Worm (Caenorhabditis elegans): Measurements from ENCODE around the gene srh-59.

The srh-59 gene

DNA sequence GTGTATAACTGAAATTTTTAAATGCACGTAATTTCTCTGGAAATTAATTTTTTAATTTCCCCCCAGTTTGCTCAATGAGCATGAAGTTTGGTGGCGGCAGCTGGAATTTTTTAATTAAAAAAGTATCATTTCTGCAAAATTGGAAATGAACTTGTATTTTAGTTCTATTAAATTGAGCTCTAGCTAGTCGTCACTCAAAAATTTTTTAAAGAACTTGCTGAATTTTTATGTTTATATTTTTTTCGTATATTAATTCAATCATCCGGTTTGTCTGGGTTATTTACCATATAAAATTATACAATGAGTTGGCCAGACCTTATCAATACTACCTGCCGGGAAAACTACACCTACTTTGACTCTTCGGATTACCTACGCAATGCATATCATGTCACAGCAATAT lies at the start of gene srh-59:
Gene srh-59 (plus strand): TSS at position 301 of the 400 bp plus-strand sequence.
- TF ChIP-seq hmg-4 (GFP tag; optimal IDR thresholded peaks at IDR 0.05) (no peak), scrt-1 (GFP tag; IDR thresholded peaks at IDR 0.05) (no peak), aly-1 (tag; optimal IDR thresholded peaks at IDR 0.05) (no peak), hnd-1 (tag; optimal IDR thresholded peaks at IDR 0.05) (no peak), tbx-37 (GFP tag; conservative IDR thresholded peaks at IDR 0.05) (no peak), ceh-36 (tag; optimal IDR thresholded peaks at IDR 0.05) (no peak), hmbx-1 (tag; optimal IDR thresholded peaks at IDR 0.05) (no peak), flt-1 (GFP tag; IDR thresholded peaks at IDR 0.05) (no peak), ama-1 (optimal IDR thresholded peaks at IDR 0.05) (no peak), ets-7 (tag; optimal IDR thresholded peaks at IDR 0.05) (no peak), ceh-13 (GFP tag; optimal IDR thresholded peaks at IDR 0.05) (no peak)

DNA sequence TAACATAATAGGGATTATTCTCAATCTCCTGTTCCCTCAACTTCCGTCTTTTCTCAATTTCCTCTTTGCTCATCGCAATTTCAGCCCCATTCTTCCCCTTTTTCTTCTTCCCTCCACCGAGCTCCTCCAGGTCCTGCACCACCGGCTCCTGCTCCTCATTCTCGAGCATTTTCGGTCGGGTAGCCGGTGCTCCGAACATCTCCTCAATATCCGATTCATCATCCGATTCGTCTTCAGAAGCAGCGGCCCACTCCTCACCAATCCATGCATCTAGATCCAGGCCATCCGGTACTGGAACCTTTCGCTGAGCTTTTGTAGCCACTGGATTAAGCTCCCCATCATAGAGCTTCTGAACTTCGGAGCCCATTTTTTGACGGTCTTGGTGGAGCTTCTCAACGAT lies 41.7 kb upstream of the srh-59 start:
- no peak for TF ChIP-seq ceh-13 (GFP tag; optimal IDR thresholded peaks at IDR 0.05)
- no peak for TF ChIP-seq B0310.2 (tag; optimal IDR thresholded peaks at IDR 0.05)
- no peak for TF ChIP-seq sea-1 (GFP tag; conservative IDR thresholded peaks at IDR 0.05)
- TF ChIP-seq scrt-1 (GFP tag; IDR thresholded peaks at IDR 0.05): no peak
- TF ChIP-seq tbx-11 (GFP tag; IDR thresholded peaks at IDR 0.05): no peak
- TF ChIP-seq tra-4 (tag; optimal IDR thresholded peaks at IDR 0.05): no peak
- no peak for TF ChIP-seq ama-1 (optimal IDR thresholded peaks at IDR 0.05)
- no peak for TF ChIP-seq hmg-4 (GFP tag; optimal IDR thresholded peaks at IDR 0.05)

DNA sequence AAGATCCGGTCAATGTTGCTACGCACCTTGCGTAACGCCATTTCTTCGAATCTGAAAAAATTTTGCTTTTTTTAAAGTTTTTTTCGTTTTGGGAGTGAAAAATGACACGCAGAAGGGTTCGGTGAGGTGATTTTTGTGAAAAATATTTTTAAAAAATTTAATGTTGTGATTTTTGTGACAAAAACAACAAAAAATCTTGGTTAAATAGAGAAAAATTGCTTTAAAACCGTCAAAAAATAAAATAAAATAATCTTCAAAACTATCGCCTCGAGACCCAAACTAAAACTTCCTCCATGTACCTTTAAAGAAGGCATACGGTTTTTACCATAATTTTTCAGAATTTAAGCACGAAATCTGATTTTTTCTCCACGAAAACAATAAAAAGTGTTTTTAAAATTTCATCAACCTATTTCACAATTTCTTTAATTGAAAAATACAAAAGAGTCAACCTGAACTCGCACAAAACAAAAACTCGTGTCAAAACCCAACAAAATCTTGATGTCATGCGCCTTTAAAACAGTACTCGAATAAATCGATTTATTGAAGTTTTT lies 35.4 kb upstream of the srh-59 start, which contains the start of gene apd-3:
Gene apd-3 (minus strand): TSS at position 51 of the 551 bp plus-strand sequence.
- TF ChIP-seq aly-1 (tag; optimal IDR thresholded peaks at IDR 0.05) (no peak), B0310.2 (tag; optimal IDR thresholded peaks at IDR 0.05) (no peak)

DNA sequence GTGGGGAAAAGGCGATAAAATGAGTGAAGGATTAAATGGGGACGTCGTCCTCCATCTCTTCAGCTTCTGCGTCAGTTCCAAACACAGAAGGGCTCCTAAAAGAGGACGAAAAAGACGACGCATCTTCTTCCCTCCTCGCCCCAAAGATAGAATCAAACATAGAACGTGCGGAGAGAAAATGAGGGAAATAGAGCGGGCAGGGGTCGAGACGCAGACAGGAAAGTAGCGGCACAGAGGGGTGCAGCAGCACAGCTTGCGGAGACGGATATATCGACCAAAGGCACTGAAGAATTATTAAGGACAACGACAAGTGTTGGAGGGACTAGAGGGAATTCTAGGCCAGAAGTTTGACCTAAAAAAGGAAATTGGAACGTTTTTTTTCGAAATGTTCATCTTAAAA lies 34.6 kb upstream of the srh-59 start:
- TF ChIP-seq ceh-13 (GFP tag; optimal IDR thresholded peaks at IDR 0.05) (no peak), tbx-11 (GFP tag; IDR thresholded peaks at IDR 0.05) (no peak), ceh-36 (tag; optimal IDR thresholded peaks at IDR 0.05) (no peak), ets-7 (tag; optimal IDR thresholded peaks at IDR 0.05) (no peak), tbx-37 (GFP tag; conservative IDR thresholded peaks at IDR 0.05) (0 out of 2 replicates have a peak, but pooled peaks have one; percentile 6), F13C5.2 (tag; optimal IDR thresholded peaks at IDR 0.05) (no peak), hnd-1 (tag; optimal IDR thresholded peaks at IDR 0.05) (no peak), hmg-4 (GFP tag; optimal IDR thresholded peaks at IDR 0.05) (peak; percentile 54)

DNA sequence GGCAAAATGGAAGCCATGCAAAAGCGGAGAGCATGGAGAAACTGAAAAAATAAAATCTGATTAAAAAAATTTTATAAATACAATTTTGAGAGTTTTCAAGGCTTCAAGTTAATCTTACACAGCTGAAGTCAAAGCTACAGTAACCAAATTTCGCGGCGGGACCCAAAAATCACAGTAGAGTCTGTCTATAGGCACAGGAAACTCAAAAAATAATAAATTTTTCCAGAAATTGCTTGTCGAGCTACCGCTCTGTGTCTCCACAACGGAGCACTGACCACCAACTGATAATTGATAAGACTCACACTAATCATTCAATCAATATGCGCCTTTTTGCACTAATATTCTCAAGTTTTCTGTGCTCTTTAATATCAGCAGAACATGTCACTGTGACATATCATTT lies 31.5 kb upstream of the srh-59 start, which contains the start of gene W10G11.19:
Gene W10G11.19 (plus strand): TSS at position 301 of the 400 bp plus-strand sequence.
- TF ChIP-seq ceh-36 (tag; optimal IDR thresholded peaks at IDR 0.05) (no peak), scrt-1 (GFP tag; IDR thresholded peaks at IDR 0.05) (no peak), ceh-13 (GFP tag; optimal IDR thresholded peaks at IDR 0.05) (no peak), ama-1 (optimal IDR thresholded peaks at IDR 0.05) (no peak), pes-1 (GFP tag; IDR thresholded peaks at IDR 0.05) (no peak)

DNA sequence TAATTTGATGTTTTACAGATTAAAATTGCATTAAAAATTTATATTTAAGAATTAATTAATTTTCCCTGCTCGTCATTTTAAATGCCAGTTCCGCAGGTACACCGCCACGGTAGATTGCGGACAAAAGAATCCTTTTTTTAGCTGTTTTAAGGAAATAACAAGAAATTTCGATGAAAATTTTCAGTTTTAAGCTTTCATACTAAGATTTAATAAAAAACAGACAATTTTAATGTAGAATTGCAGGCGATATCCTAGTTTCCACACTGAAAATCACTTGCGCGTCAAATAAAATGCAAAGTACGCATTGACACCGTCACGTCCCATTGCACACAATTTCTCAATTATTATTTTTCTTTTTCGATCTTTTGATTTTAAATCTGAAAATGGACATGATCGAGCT lies 28.4 kb upstream of the srh-59 start, which contains the start of gene dnc-3:
Gene dnc-3 (plus strand): TSS at position 272 of the 400 bp plus-strand sequence.
- TF ChIP-seq ama-1 (optimal IDR thresholded peaks at IDR 0.05) (no peak), F13C5.2 (tag; optimal IDR thresholded peaks at IDR 0.05) (peak; percentile 40)

DNA sequence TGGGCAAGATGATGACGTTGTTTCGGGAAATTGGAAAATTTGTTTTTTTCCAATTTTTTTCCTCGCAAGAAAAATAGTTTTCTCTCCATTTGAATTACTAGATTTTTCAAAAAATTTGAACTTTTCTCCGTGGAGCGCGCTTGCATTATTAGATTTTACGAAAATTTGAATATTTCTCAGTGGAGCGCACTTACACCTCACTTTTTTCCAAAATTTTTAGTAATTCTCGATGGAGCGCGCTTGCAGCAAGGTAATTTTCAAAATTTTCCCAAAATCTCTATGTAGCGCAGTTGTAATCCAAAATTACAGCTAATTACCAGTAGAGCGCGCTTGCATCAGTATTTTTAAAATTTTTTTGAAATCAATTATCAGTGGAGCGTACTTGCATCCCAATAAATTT lies 27.2 kb upstream of the srh-59 start:
- TF ChIP-seq tbx-37 (GFP tag; conservative IDR thresholded peaks at IDR 0.05) (no peak), B0310.2 (tag; optimal IDR thresholded peaks at IDR 0.05) (no peak)

DNA sequence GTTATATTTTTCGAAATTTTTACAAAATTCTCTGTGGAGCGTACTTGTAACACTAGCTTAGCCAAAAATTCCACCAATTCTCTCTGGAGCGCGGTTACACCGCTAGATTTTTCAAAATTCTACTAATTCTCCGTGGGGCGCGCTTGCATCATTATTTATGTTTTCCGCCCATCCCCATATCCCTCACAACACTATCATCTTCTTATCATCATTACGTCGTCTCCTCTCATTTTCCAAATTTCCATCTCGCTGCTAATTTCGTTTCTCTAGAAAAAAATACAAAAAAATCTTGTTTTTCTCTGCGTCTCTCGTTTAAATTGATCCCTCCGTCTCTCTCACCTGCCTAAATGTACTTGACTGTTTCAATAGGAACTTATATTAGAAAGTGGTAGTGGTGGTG lies 26.6 kb upstream of the srh-59 start:
- TF ChIP-seq tbx-11 (GFP tag; IDR thresholded peaks at IDR 0.05) (no peak), ama-1 (optimal IDR thresholded peaks at IDR 0.05) (no peak), ets-7 (tag; optimal IDR thresholded peaks at IDR 0.05) (no peak)

DNA sequence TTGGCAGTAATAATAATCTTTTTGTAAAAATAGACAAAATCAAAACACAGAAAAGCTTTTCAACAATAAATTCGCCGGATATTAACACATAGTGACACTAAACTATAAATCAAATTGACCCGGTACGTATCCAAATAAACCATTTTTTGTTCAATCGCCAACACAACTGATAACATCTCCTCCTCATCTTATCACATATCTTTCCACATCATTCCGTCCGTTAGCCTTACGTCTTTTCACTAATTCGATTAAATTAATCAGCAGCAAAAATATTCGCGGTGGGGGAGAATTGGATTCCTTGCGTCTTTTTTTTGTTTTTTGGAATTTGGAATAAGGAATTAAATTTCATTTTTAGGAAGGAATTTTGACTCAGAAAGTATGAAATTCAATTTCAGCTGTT lies 25.3 kb upstream of the srh-59 start:
- no peak for TF ChIP-seq aly-1 (tag; optimal IDR thresholded peaks at IDR 0.05)
- TF ChIP-seq hnd-1 (tag; optimal IDR thresholded peaks at IDR 0.05): no peak
- TF ChIP-seq F13C5.2 (tag; optimal IDR thresholded peaks at IDR 0.05): no peak
- no peak for TF ChIP-seq tbx-11 (GFP tag; IDR thresholded peaks at IDR 0.05)
- no peak for TF ChIP-seq ceh-13 (GFP tag; optimal IDR thresholded peaks at IDR 0.05)
- no peak for TF ChIP-seq ets-7 (tag; optimal IDR thresholded peaks at IDR 0.05)
- TF ChIP-seq hmg-4 (GFP tag; optimal IDR thresholded peaks at IDR 0.05): no peak

DNA sequence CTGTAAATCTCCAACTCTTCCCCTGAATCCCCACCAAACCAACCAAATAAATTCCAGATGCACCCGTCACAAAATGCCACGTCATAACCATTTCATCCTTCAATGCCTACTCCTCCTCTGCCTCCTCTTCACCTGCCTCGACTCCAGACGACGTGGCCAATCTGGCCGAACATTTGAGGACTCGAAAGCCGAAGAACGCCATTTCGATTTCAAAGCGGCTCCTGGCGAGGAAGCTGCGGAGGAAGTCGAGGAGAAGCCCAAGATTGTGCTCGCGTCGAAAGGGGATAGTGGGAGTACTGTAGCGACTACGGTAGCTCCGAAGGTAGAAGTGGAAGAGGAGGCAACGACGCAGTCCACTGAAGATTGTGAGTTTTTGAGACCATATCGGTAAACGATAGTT lies 24.4 kb upstream of the srh-59 start, which contains the start of gene lgc-45:
Gene lgc-45 (plus strand): TSS at position 56 of the 400 bp plus-strand sequence.
- TF ChIP-seq flt-1 (GFP tag; IDR thresholded peaks at IDR 0.05): no peak
- TF ChIP-seq scrt-1 (GFP tag; IDR thresholded peaks at IDR 0.05): no peak
- no peak for TF ChIP-seq ceh-13 (GFP tag; optimal IDR thresholded peaks at IDR 0.05)
- TF ChIP-seq tra-4 (tag; optimal IDR thresholded peaks at IDR 0.05): no peak
- TF ChIP-seq tbx-37 (GFP tag; conservative IDR thresholded peaks at IDR 0.05): no peak
- no peak for TF ChIP-seq aly-1 (tag; optimal IDR thresholded peaks at IDR 0.05)
- no peak for TF ChIP-seq ceh-36 (tag; optimal IDR thresholded peaks at IDR 0.05)
- no peak for TF ChIP-seq ama-1 (optimal IDR thresholded peaks at IDR 0.05)
- TF ChIP-seq hmg-4 (GFP tag; optimal IDR thresholded peaks at IDR 0.05): no peak
- TF ChIP-seq hnd-1 (tag; optimal IDR thresholded peaks at IDR 0.05): no peak
- TF ChIP-seq hmbx-1 (tag; optimal IDR thresholded peaks at IDR 0.05): no peak
- TF ChIP-seq F13C5.2 (tag; optimal IDR thresholded peaks at IDR 0.05): no peak
- no peak for TF ChIP-seq tbx-11 (GFP tag; IDR thresholded peaks at IDR 0.05)
- TF ChIP-seq B0310.2 (tag; optimal IDR thresholded peaks at IDR 0.05): no peak
- no peak for TF ChIP-seq sea-1 (GFP tag; conservative IDR thresholded peaks at IDR 0.05)

Measured in whole organism, early embryonic.